Fruit fly (Drosophila melanogaster): ENCODE measurements around the gene Rbp9.

dm6 chr2L:2930646-2931045 is 23.9 kb upstream of the Rbp9 start:
- no peak for TF ChIP-seq CG8478 (optimal IDR thresholded peaks at IDR 0.05)
- no peak for TF ChIP-seq CTCF (optimal IDR thresholded peaks at IDR 0.05)

Measured in S2 (cell line).